Worm (Caenorhabditis elegans) whole organism, L1 larva: ENCODE results near the gene F22F4.4.
A peak's percentile ranks its signal among the peaks of the same experiment; 100 is the strongest.

Source experiments
- C16A3.4 ChIP-seq: fragments of 150-350 bp; optimal IDR thresholded peaks from 2 replicates; lab custom pipeline; 2014; ENCODE audit warnings: missing biosample characterization, missing genetic modification characterization
- F16B12.6 ChIP-seq: fragments of 150-350 bp; optimal IDR thresholded peaks from 2 replicates; lab custom pipeline; 2014; ENCODE audit warnings: missing biosample characterization, missing genetic modification characterization
- Y116A8C.19 ChIP-seq: sonication (generic microtip); optimal IDR thresholded peaks from 2 replicates; lab custom pipeline; 2016; ENCODE audit warnings: missing compliant biosample characterization, missing genetic modification characterization, borderline replicate concordance
- aha-1 ChIP-seq: fragments of 150-350 bp; optimal IDR thresholded peaks from 2 replicates; lab custom pipeline; 2014; ENCODE audit warnings: missing biosample characterization, missing genetic modification characterization
- blmp-1 ChIP-seq: fragments of 150-350 bp; optimal IDR thresholded peaks from 2 replicates; lab custom pipeline; 2014; ENCODE audit warnings: missing biosample characterization, missing genetic modification characterization
- ceh-63 ChIP-seq: fragments of 200-800 bp; sonication (Bioruptor generic); optimal IDR thresholded peaks from 2 replicates; lab custom pipeline; 2018; ENCODE audit warnings: mild to moderate bottlenecking, missing genetic modification characterization, missing compliant biosample characterization
- ceh-8 ChIP-seq: fragments of 200-800 bp; sonication (Bioruptor generic); optimal IDR thresholded peaks from 2 replicates; lab custom pipeline; 2018; ENCODE audit warnings: mild to moderate bottlenecking, missing genetic modification characterization, moderate library complexity, missing compliant biosample characterization
- ceh-82 ChIP-seq, 3 experiments: fragments of 150-350 bp in 1 of 3; sonication (generic microtip) in 2 of 3; optimal IDR thresholded peaks; 2 replicates each; lab custom pipeline; 2014 to 2017; ENCODE audit warnings: missing biosample characterization in 3 of 3, missing genetic modification characterization in 3 of 3
- ces-1 ChIP-seq: fragments of 150-350 bp; optimal IDR thresholded peaks from 2 replicates; lab custom pipeline; 2014; ENCODE audit warnings: missing biosample characterization, missing genetic modification reagents, missing genetic modification characterization
- efl-1 ChIP-seq, 4 experiments: fragments of 150-350 bp; optimal IDR thresholded peaks in 3 of 4; peaks in 1 of 4; 1 replicate in 1 of 4; 2 replicates in 3 of 4; lab custom pipeline; 2014; ENCODE audit warnings: missing biosample characterization in 2 of 4, missing genetic modification characterization in 2 of 4, missing genetic modification reagents in 2 of 4
- egl-13 ChIP-seq: sonication (generic microtip); optimal IDR thresholded peaks from 2 replicates; lab custom pipeline; 2016; ENCODE audit warnings: missing genotype, missing genetic modification reagents, missing genetic modification characterization, missing compliant biosample characterization
- egl-27 ChIP-seq, 2 experiments: fragments of 150-350 bp in 1 of 2; sonication (generic microtip); optimal IDR thresholded peaks; 3 replicates each; lab custom pipeline; 2017 to 2018; ENCODE audit warnings: missing biosample characterization in 2 of 2, missing genetic modification characterization in 2 of 2, missing genetic modification reagents in 2 of 2
- elt-2 ChIP-seq: sonication (generic microtip); optimal IDR thresholded peaks from 2 replicates; lab custom pipeline; 2016; ENCODE audit warnings: missing genetic modification characterization, mild to moderate bottlenecking, inconsistent platforms, missing compliant biosample characterization, missing genetic modification reagents
- elt-3 ChIP-seq, 6 experiments: fragments of 150-350 bp in 1 of 6; sonication (generic microtip); optimal IDR thresholded peaks; 2 replicates each; lab custom pipeline; 2017 to 2018; ENCODE audit warnings: missing biosample characterization in 6 of 6, missing genetic modification characterization in 6 of 6, inconsistent platforms in 1 of 6
- fkh-10 ChIP-seq: sonication (generic microtip); optimal IDR thresholded peaks from 2 replicates; lab custom pipeline; 2017; ENCODE audit warnings: missing biosample characterization, missing genetic modification reagents, missing genetic modification characterization
- fkh-4 ChIP-seq: sonication (generic microtip); optimal IDR thresholded peaks from 2 replicates; lab custom pipeline; 2016; ENCODE audit warnings: missing compliant biosample characterization, missing genetic modification characterization, borderline replicate concordance
- fkh-8 ChIP-seq: sonication (generic microtip); optimal IDR thresholded peaks from 2 replicates; lab custom pipeline; 2016; ENCODE audit warnings: mild to moderate bottlenecking, missing genetic modification characterization, missing compliant biosample characterization
- fos-1 ChIP-seq: fragments of 150-350 bp; optimal IDR thresholded peaks from 2 replicates; lab custom pipeline; 2014; ENCODE audit warnings: missing biosample characterization, missing genetic modification characterization
- hpl-2 ChIP-seq: fragments of 150-350 bp; optimal IDR thresholded peaks from 2 replicates; lab custom pipeline; 2014; ENCODE audit warnings: missing biosample characterization, missing genetic modification reagents, missing genetic modification characterization
- isw-1 ChIP-seq: fragments of 200-800 bp; sonication (Bioruptor generic); IDR thresholded peaks from 2 replicates; pipeline ENCODE4 v1.3.6; 2022; ENCODE audit warnings: missing genetic modification characterization, missing compliant biosample characterization
- jun-1 ChIP-seq: fragments of 150-350 bp; optimal IDR thresholded peaks from 2 replicates; lab custom pipeline; 2014; ENCODE audit warnings: missing biosample characterization, missing genetic modification reagents, missing genetic modification characterization
- lin-14 ChIP-seq: fragments of 200-800 bp; sonication (Bioruptor generic); optimal IDR thresholded peaks from 2 replicates; lab custom pipeline; 2018; ENCODE audit warnings: mild to moderate bottlenecking, missing genetic modification characterization, moderate library complexity, missing compliant biosample characterization
- lin-35 ChIP-seq, 2 experiments: fragments of 150-350 bp; optimal IDR thresholded peaks; 2 replicates each; lab custom pipeline; 2014; ENCODE audit warnings: missing biosample characterization in 2 of 2, missing genetic modification characterization in 2 of 2, missing genetic modification reagents in 2 of 2
- lin-39 ChIP-seq: fragments of 150-350 bp; optimal IDR thresholded peaks from 2 replicates; lab custom pipeline; 2014; ENCODE audit warnings: missing biosample characterization, missing genetic modification reagents, missing genetic modification characterization
- lsy-2 ChIP-seq, 2 experiments: fragments of 150-350 bp; optimal IDR thresholded peaks; 2 replicates each; lab custom pipeline; 2014; ENCODE audit warnings: missing biosample characterization in 2 of 2, missing genetic modification characterization in 2 of 2
- mab-9 ChIP-seq: fragments of 200-800 bp; sonication (Bioruptor generic); IDR thresholded peaks from 2 replicates; pipeline ENCODE4 v1.3.6; 2022; ENCODE audit warnings: missing genetic modification reagents, missing genetic modification characterization, missing compliant biosample characterization
- mep-1 ChIP-seq: fragments of 150-350 bp; optimal IDR thresholded peaks from 2 replicates; lab custom pipeline; 2014; ENCODE audit warnings: missing biosample characterization, missing genetic modification characterization
- nhr-11 ChIP-seq: fragments of 150-350 bp; optimal IDR thresholded peaks from 2 replicates; lab custom pipeline; 2014; ENCODE audit warnings: missing biosample characterization, missing genetic modification characterization
- nhr-12 ChIP-seq: sonication (generic microtip); optimal IDR thresholded peaks from 2 replicates; lab custom pipeline; 2017; ENCODE audit warnings: missing biosample characterization, missing genetic modification characterization
- nhr-28 ChIP-seq: fragments of 150-350 bp; optimal IDR thresholded peaks from 2 replicates; lab custom pipeline; 2014; ENCODE audit warnings: missing biosample characterization, missing genetic modification characterization
- nhr-47 ChIP-seq: sonication (generic microtip); optimal IDR thresholded peaks from 2 replicates; lab custom pipeline; 2016; ENCODE audit warnings: mild to moderate bottlenecking, missing genetic modification characterization, moderate library complexity, missing compliant biosample characterization
- nhr-71 ChIP-seq: sonication (generic microtip); optimal IDR thresholded peaks from 2 replicates; lab custom pipeline; 2016; ENCODE audit warnings: mild to moderate bottlenecking, missing genetic modification characterization, moderate library complexity, missing compliant biosample characterization
- nhr-76 ChIP-seq: sonication (generic microtip); optimal IDR thresholded peaks from 2 replicates; lab custom pipeline; 2017; ENCODE audit warnings: missing biosample characterization, missing genetic modification characterization
- nhr-84 ChIP-seq: sonication (generic microtip); optimal IDR thresholded peaks from 2 replicates; lab custom pipeline; 2017; ENCODE audit warnings: missing biosample characterization, missing genetic modification characterization
- nhr-90 ChIP-seq: sonication (generic microtip); optimal IDR thresholded peaks from 2 replicates; lab custom pipeline; 2016; ENCODE audit warnings: mild to moderate bottlenecking, missing genetic modification characterization, missing compliant biosample characterization; ENCODE audit not compliant: poor library complexity
- pag-3 ChIP-seq: sonication (generic microtip); optimal IDR thresholded peaks from 2 replicates; lab custom pipeline; 2017; ENCODE audit warnings: missing genetic modification characterization, mild to moderate bottlenecking, missing compliant biosample characterization, antibody characterized with exemption, borderline replicate concordance; ENCODE audit not compliant: insufficient read depth
- skn-1 ChIP-seq: fragments of 150-350 bp; optimal IDR thresholded peaks from 2 replicates; lab custom pipeline; 2014; ENCODE audit warnings: missing biosample characterization, missing genetic modification characterization
- snpc-4 ChIP-seq: fragments of 150-350 bp; optimal IDR thresholded peaks from 2 replicates; lab custom pipeline; 2014; ENCODE audit warnings: missing biosample characterization, missing genetic modification characterization
- snu-23 ChIP-seq: sonication (generic microtip); optimal IDR thresholded peaks from 2 replicates; lab custom pipeline; 2016; ENCODE audit warnings: missing genetic modification characterization, missing compliant biosample characterization
- sptf-1 ChIP-seq: fragments of 150-350 bp; optimal IDR thresholded peaks from 2 replicates; lab custom pipeline; 2014; ENCODE audit warnings: missing biosample characterization, missing genetic modification characterization
- unc-86 ChIP-seq: sonication (generic microtip); optimal IDR thresholded peaks from 2 replicates; lab custom pipeline; 2016; ENCODE audit warnings: missing genetic modification characterization, missing compliant biosample characterization
- unc-98 ChIP-seq: fragments of 200-800 bp; sonication (Bioruptor generic); IDR thresholded peaks from 2 replicates; pipeline ENCODE4 v1.3.6; 2022; ENCODE audit warnings: missing genetic modification characterization, missing compliant biosample characterization
- xbp-1 ChIP-seq: sonication (generic microtip); optimal IDR thresholded peaks from 2 replicates; lab custom pipeline; 2016; ENCODE audit warnings: missing genetic modification characterization, missing compliant biosample characterization
- zip-4 ChIP-seq: fragments of 200-800 bp; sonication (Bioruptor generic); optimal IDR thresholded peaks from 2 replicates; lab custom pipeline; 2018; ENCODE audit warnings: mild to moderate bottlenecking, missing genetic modification characterization, moderate library complexity, missing compliant biosample characterization

F22F4.4 gene

DNA sequence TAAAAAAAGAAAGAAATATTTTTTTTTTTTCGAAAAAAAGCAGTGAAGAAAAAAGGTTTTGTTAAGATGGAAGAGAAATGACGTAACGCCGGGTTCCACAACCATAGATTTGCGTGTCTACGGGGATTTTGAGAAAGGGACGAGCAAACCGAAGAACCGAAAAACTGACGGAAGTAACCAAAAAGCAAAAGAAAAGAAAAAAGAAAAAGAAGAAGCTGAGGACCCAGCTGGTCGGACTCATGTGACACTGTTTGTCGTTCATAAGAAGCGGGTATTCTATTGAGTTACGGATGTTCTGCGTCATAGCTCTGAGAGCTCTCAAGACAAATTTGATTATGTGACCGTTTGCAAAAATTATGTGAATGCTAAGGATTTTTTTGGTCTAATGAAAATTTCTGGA, 18.5 kb downstream of the F22F4.4 start (continued):
- TF ChIP-seq efl-1 (optimal IDR thresholded peaks at IDR 0.05; lab: Kevin White, UChicago), result no peak
- no peak for TF ChIP-seq efl-1 (GFP tag; optimal IDR thresholded peaks at IDR 0.05 in 1 of 2; lab: Kevin White, UChicago)

DNA sequence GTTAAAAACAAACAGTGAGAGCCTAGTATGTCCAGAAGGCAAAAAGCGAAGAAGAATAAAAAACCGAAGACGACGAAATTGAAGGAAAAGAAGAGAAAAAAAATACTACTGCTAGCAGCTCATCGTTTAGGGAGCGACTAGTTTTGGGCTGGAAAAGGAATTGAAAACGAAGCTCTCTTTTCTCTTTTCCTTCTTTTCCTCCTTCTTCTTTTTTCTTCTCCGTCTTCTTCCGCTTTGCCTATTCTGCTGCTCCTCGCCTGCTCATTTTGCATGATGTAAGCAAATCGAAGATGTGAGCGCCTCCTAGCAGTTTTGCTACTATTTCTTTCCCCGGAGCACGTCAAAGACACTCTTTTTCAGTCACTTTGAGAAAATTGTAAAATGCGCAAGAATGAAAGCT, 19.6 kb downstream of the F22F4.4 start:
- TF ChIP-seq ceh-82 (tag; optimal IDR thresholded peaks at IDR 0.05; lab: Kevin White, UChicago), result peak in 1 of 3 experiments; percentile 23
- TF ChIP-seq fkh-8 (tag; lab: Kevin White, UChicago), result peak; percentile 8
- no peak for TF ChIP-seq nhr-90 (tag; lab: Kevin White, UChicago)
- TF ChIP-seq fos-1, result no peak
- peak; percentile 75 for TF ChIP-seq lin-14 (GFP tag; lab: Kevin White, UChicago)
- peak; percentile 62 for TF ChIP-seq fkh-10 (GFP tag; lab: Kevin White, UChicago)
- peak; percentile 44 for TF ChIP-seq nhr-47 (tag; lab: Kevin White, UChicago)
- TF ChIP-seq lsy-2 (tag; optimal IDR thresholded peaks at IDR 0.05; lab: Kevin White, UChicago), result peak in 1 of 2 experiments; percentile 4
- TF ChIP-seq ceh-63, result no peak
- TF ChIP-seq, all 84 proteins: peak for 6

DNA sequence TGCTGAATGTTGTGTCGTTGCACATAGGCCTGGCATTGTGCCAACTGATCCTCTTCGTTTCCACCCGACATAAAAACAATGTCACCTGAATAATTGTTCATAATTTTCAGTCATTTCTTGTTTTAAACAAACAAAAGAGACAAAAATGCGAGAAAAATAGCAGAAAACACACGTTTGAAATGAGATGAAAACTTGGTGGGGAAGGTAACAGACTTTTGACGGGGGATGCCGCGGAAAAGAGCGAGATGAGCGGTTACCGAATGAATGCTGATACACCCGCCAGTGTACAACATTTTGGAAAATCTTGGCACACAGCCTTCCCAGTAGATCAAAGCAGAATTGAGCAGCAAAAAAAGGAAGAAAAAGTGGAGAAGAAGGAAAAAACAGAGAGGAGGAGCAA, 23.6 kb downstream of the F22F4.4 start, which contains the start of gene kin-2:
kin-2 (minus strand) TSS at position 101 of the 400 bp plus-strand sequence.
- TF ChIP-seq nhr-12 (tag; lab: Kevin White, UChicago) (no peak), ces-1 (no peak), nhr-28 (tag; lab: Kevin White, UChicago) (no peak), efl-1 (optimal IDR thresholded peaks at IDR 0.05; lab: Kevin White, UChicago) (no peak), efl-1 (GFP tag; optimal IDR thresholded peaks at IDR 0.05 in 1 of 2; lab: Kevin White, UChicago) (no peak), egl-13 (tag; lab: Kevin White, UChicago) (no peak), xbp-1 (tag; lab: Kevin White, UChicago) (no peak), nhr-84 (tag; lab: Kevin White, UChicago) (no peak), sptf-1 (tag; lab: Kevin White, UChicago) (no peak), jun-1 (tag; lab: Kevin White, UChicago) (no peak), fos-1 (no peak), elt-2 (no peak), C16A3.4 (tag; lab: Kevin White, UChicago) (no peak), snpc-4 (tag; lab: Kevin White, UChicago) (no peak), blmp-1 (tag; lab: Kevin White, UChicago) (no peak)

DNA sequence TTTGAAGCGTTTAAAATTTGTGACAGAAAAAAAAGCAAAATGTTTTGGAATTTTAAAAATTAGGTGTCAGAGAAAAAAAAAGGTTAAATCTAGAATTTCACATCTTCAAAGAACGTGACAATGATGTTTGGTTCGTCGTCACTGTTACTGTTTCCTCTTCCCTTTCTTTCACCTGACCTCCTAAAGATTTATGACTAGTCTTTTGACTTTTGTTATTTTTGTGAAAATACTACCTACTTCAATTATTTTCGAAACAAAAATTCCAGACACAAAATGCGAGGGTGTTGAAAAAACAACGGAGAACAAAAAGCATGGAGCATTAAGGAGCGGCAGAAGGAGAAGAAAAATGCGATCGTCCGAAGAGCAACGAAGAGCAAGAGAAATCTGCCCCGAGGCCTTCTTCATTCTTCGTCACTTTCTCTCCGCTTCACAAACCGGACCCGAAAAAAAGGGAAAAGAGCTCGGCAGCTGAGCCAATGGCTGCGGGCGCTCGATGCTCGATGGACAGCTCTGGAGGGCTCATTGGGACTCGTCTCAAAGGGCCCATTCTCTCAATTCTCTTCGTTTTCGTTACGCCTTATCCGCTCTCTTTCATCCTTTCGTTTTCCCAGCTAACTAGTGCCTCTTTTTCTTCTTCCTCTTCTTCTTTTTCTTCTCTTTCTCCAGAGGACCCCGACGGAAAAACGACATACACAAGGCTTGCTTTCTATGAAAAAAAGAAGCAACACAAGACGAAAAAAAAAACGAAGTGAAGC, 24.9 kb downstream of the F22F4.4 start:
- no peak for TF ChIP-seq nhr-90 (tag; lab: Kevin White, UChicago)
- no peak for TF ChIP-seq nhr-76 (tag; lab: Kevin White, UChicago)
- no peak for TF ChIP-seq Y116A8C.19 (tag; lab: Kevin White, UChicago)
- TF ChIP-seq aha-1 (tag; lab: Kevin White, UChicago), result no peak
- TF ChIP-seq snu-23 (GFP tag; lab: Kevin White, UChicago), result peak; percentile 30
- no peak for TF ChIP-seq skn-1
- TF ChIP-seq mep-1 (tag; lab: Kevin White, UChicago), result no peak
- TF ChIP-seq unc-98 (GFP tag; lab: Robert Waterston, UW), result no peak
- no peak for TF ChIP-seq zip-4 (GFP tag; lab: Kevin White, UChicago)
- TF ChIP-seq elt-3 (tag; optimal IDR thresholded peaks at IDR 0.05; lab: Kevin White, UChicago), result no peak
- no peak for TF ChIP-seq hpl-2 (GFP tag; lab: Kevin White, UChicago)
- TF ChIP-seq isw-1 (GFP tag; lab: Robert Waterston, UW), result peak; percentile 34
- no peak for TF ChIP-seq mab-9 (GFP tag; lab: Robert Waterston, UW)
- no peak for TF ChIP-seq pag-3 (tag; lab: Kevin White, UChicago)
- TF ChIP-seq fkh-4, result no peak
- peak in 1 of 2 experiments; percentile 3 for TF ChIP-seq lin-35 (GFP tag; optimal IDR thresholded peaks at IDR 0.05; lab: Kevin White, UChicago)
- peak; percentile 21 for TF ChIP-seq unc-86 (tag; lab: Kevin White, UChicago)
- no peak for TF ChIP-seq ceh-63
- TF ChIP-seq ceh-8 (GFP tag; lab: Kevin White, UChicago), result no peak
- no peak for TF ChIP-seq F16B12.6 (tag; lab: Kevin White, UChicago)
- TF ChIP-seq egl-27 (tag; optimal IDR thresholded peaks at IDR 0.05; lab: Kevin White, UChicago), result no peak
- peak; percentile 53 for TF ChIP-seq nhr-71 (tag; lab: Kevin White, UChicago)
- no peak for TF ChIP-seq lin-39 (tag; lab: Kevin White, UChicago)
- TF ChIP-seq jun-1 (tag; lab: Kevin White, UChicago), result no peak
- no peak for TF ChIP-seq nhr-11 (tag; lab: Kevin White, UChicago)
- TF ChIP-seq nhr-12 (tag; lab: Kevin White, UChicago), result no peak
- no peak for TF ChIP-seq nhr-84 (tag; lab: Kevin White, UChicago)
- TF ChIP-seq xbp-1 (tag; lab: Kevin White, UChicago), result peak; percentile 22
- peak; percentile 63 for TF ChIP-seq fkh-10 (GFP tag; lab: Kevin White, UChicago)
